Fruit fly (Drosophila melanogaster) whole organism, adult: ENCODE measurements around the gene COX5BL.
A peak's percentile ranks its signal among the peaks of the same experiment; 100 is the strongest.

Experiments
- CG11617 ChIP-seq: fragments of 200-800 bp; sonication (Bioruptor generic); optimal IDR thresholded peaks from 2 replicates; lab custom pipeline; 2017; ENCODE audit warnings: mild to moderate bottlenecking, missing biosample characterization, missing genetic modification reagents, missing genetic modification characterization
- CG12768 ChIP-seq: fragments of 200-800 bp; sonication (Bioruptor generic); optimal IDR thresholded peaks from 2 replicates; lab custom pipeline; 2017; ENCODE audit warnings: missing biosample characterization, missing genetic modification characterization, mild to moderate bottlenecking, moderate library complexity, missing genetic modification reagents
- CG14711 ChIP-seq: fragments of 200-800 bp; sonication (Bioruptor generic); optimal IDR thresholded peaks from 2 replicates; lab custom pipeline; 2018; ENCODE audit warnings: missing biosample characterization, mild to moderate bottlenecking, missing genetic modification characterization, moderate library complexity
- CG1620 ChIP-seq: fragments of 200-800 bp; sonication (Bioruptor generic); optimal IDR thresholded peaks from 2 replicates; lab custom pipeline; 2016; ENCODE audit warnings: missing biosample characterization, missing genetic modification characterization
- CG33017 ChIP-seq: fragments of 200-800 bp; sonication (Bioruptor generic); optimal IDR thresholded peaks from 2 replicates; lab custom pipeline; 2018; ENCODE audit warnings: missing biosample characterization, mild to moderate bottlenecking, missing genetic modification characterization, moderate library complexity
- CG5204 ChIP-seq: fragments of 200-800 bp; sonication (Bioruptor generic); optimal IDR thresholded peaks from 2 replicates; lab custom pipeline; 2016; ENCODE audit warnings: missing biosample characterization, missing genetic modification characterization
- CG7045 ChIP-seq: fragments of 200-800 bp; sonication (Bioruptor generic); optimal IDR thresholded peaks from 2 replicates; lab custom pipeline; 2017; ENCODE audit warnings: missing biosample characterization, mild to moderate bottlenecking, missing genetic modification characterization
- CG7101 ChIP-seq: fragments of 200-800 bp; sonication (Bioruptor generic); optimal IDR thresholded peaks from 2 replicates; lab custom pipeline; 2018; ENCODE audit warnings: missing biosample characterization, mild to moderate bottlenecking, missing genetic modification characterization, moderate library complexity
- Clk ChIP-seq: fragments of 200-800 bp; sonication (Bioruptor generic); optimal IDR thresholded peaks from 2 replicates; lab custom pipeline; 2017; ENCODE audit warnings: missing biosample characterization, missing genetic modification characterization
- Crg-1 ChIP-seq: fragments of 200-800 bp; sonication (Bioruptor generic); optimal IDR thresholded peaks from 2 replicates; lab custom pipeline; 2016; ENCODE audit warnings: missing biosample characterization, missing genetic modification characterization
- Hr96 ChIP-seq: fragments of 200-800 bp; sonication (Bioruptor generic); optimal IDR thresholded peaks from 2 replicates; lab custom pipeline; 2016; ENCODE audit warnings: missing biosample characterization, missing genetic modification characterization
- Mnt ChIP-seq: fragments of 200-800 bp; sonication (Bioruptor generic); optimal IDR thresholded peaks from 2 replicates; lab custom pipeline; 2016; ENCODE audit warnings: missing biosample characterization, mild to moderate bottlenecking, missing genetic modification characterization
- bab1 ChIP-seq: fragments of 200-800 bp; sonication (Bioruptor generic); optimal IDR thresholded peaks from 3 replicates; lab custom pipeline; 2019; ENCODE audit warnings: missing biosample characterization, mild to moderate bottlenecking, missing genetic modification characterization, moderate library complexity
- cic ChIP-seq: fragments of 200-800 bp; sonication (Bioruptor generic); optimal IDR thresholded peaks from 2 replicates; lab custom pipeline; 2017; ENCODE audit warnings: missing biosample characterization, mild to moderate bottlenecking, missing genetic modification characterization, moderate library complexity
- cnc ChIP-seq, 2 experiments: fragments of >200 bp; optimal IDR thresholded peaks; 2 replicates each; lab custom pipeline; 2017
- kay ChIP-seq: fragments of 200-800 bp; sonication (Bioruptor generic); peaks from one replicate; lab custom pipeline; 2016; ENCODE audit warnings: missing biosample characterization, missing genetic modification characterization, borderline replicate concordance
- ovo ChIP-seq: fragments of 200-800 bp; sonication (Bioruptor generic); optimal IDR thresholded peaks from 2 replicates; lab custom pipeline; 2016; ENCODE audit warnings: missing biosample characterization, missing genetic modification characterization
- pad ChIP-seq: fragments of 200-800 bp; sonication (Bioruptor generic); optimal IDR thresholded peaks from 3 replicates; lab custom pipeline; 2017; ENCODE audit warnings: missing biosample characterization, missing genetic modification characterization, mild to moderate bottlenecking, moderate library complexity, missing genetic modification reagents
- tj ChIP-seq: fragments of 200-800 bp; sonication (Bioruptor generic); optimal IDR thresholded peaks from 3 replicates; lab custom pipeline; 2017; ENCODE audit warnings: missing biosample characterization, mild to moderate bottlenecking, missing genetic modification characterization, moderate library complexity
- toe ChIP-seq: fragments of 200-800 bp; sonication (Bioruptor generic); optimal IDR thresholded peaks from 2 replicates; lab custom pipeline; 2016; ENCODE audit warnings: missing biosample characterization, missing genetic modification characterization

COX5BL gene

dm6 chr2L:6559131-6559530 is at the start of gene COX5BL:
Gene COX5BL, plus strand, starts transcription at chr2L:6559431.
- TF ChIP-seq CG12768 (GFP tag; lab: Kevin White, UChicago): no peak
- TF ChIP-seq ovo (GFP tag; lab: Kevin White, UChicago): no peak
- TF ChIP-seq CG1620: no peak
- TF ChIP-seq Hr96: no peak
- TF ChIP-seq CG11617: no peak
- TF ChIP-seq Clk (GFP tag; lab: Kevin White, UChicago): no peak
- no peak for TF ChIP-seq CG7101 (tag; lab: Kevin White, UChicago)
- TF ChIP-seq toe: no peak
- TF ChIP-seq CG5204: no peak
- TF ChIP-seq tj (GFP tag; lab: Kevin White, UChicago): no peak
- no peak for TF ChIP-seq cnc (optimal IDR thresholded peaks at IDR 0.05; lab: Kevin White, UChicago)
- TF ChIP-seq CG7045 (GFP tag; lab: Kevin White, UChicago): no peak
- no peak for TF ChIP-seq cic (GFP tag; lab: Kevin White, UChicago)
- no peak for TF ChIP-seq Crg-1 (GFP tag; lab: Kevin White, UChicago)

- TF ChIP-seq CG5204 (no peak), toe (no peak), CG14711 (tag; lab: Kevin White, UChicago) (no peak), cnc (optimal IDR thresholded peaks at IDR 0.05; lab: Kevin White, UChicago) (no peak), Hr96 (no peak), CG12768 (GFP tag; lab: Kevin White, UChicago) (peak; percentile 51)
Measured at dm6 chr2L:6513948-6514347, 45.3 kb upstream of the COX5BL start.

- TF ChIP-seq kay (no peak), Mnt (GFP tag; lab: Kevin White, UChicago) (no peak), bab1 (GFP tag; lab: Kevin White, UChicago) (peak; percentile 24), Crg-1 (GFP tag; lab: Kevin White, UChicago) (no peak), CG1620 (peak; percentile 26), pad (GFP tag; lab: Kevin White, UChicago) (no peak)
Measured at dm6 chr2L:6526996-6527395, 32.2 kb upstream of the COX5BL start.

- TF ChIP-seq CG7101 (tag; lab: Kevin White, UChicago) (no peak), pad (GFP tag; lab: Kevin White, UChicago) (no peak), toe (no peak), bab1 (GFP tag; lab: Kevin White, UChicago) (no peak), Crg-1 (GFP tag; lab: Kevin White, UChicago) (no peak), ovo (GFP tag; lab: Kevin White, UChicago) (no peak), kay (no peak), cic (GFP tag; lab: Kevin White, UChicago) (no peak), CG14711 (tag; lab: Kevin White, UChicago) (no peak), CG1620 (no peak), CG7045 (GFP tag; lab: Kevin White, UChicago) (no peak), CG12768 (GFP tag; lab: Kevin White, UChicago) (no peak), Clk (GFP tag; lab: Kevin White, UChicago) (no peak), Hr96 (no peak), CG11617 (no peak), tj (GFP tag; lab: Kevin White, UChicago) (no peak), cnc (optimal IDR thresholded peaks at IDR 0.05; lab: Kevin White, UChicago) (no peak), Mnt (GFP tag; lab: Kevin White, UChicago) (no peak)
Measured at dm6 chr2L:6530952-6531512, 28.2 kb upstream of the COX5BL start.

dm6 chr2L:6531985-6532699 is 27.1 kb upstream of the COX5BL start:
- TF ChIP-seq CG12768 (GFP tag; lab: Kevin White, UChicago) (no peak), cic (GFP tag; lab: Kevin White, UChicago) (no peak), Hr96 (no peak), bab1 (GFP tag; lab: Kevin White, UChicago) (no peak), cnc (optimal IDR thresholded peaks at IDR 0.05; lab: Kevin White, UChicago) (no peak), Crg-1 (GFP tag; lab: Kevin White, UChicago) (no peak)

dm6 chr2L:6532977-6533376 is 26.3 kb upstream of the COX5BL start:
- TF ChIP-seq cic (GFP tag; lab: Kevin White, UChicago) (no peak), tj (GFP tag; lab: Kevin White, UChicago) (peak; percentile 97), CG7101 (tag; lab: Kevin White, UChicago) (no peak)

dm6 chr2L:6533719-6534118 is 25.5 kb upstream of the COX5BL start:
- TF ChIP-seq Hr96 (no peak), toe (no peak), cnc (optimal IDR thresholded peaks at IDR 0.05; lab: Kevin White, UChicago) (no peak), CG1620 (no peak), CG5204 (no peak), tj (GFP tag; lab: Kevin White, UChicago) (no peak), CG14711 (tag; lab: Kevin White, UChicago) (no peak), Mnt (GFP tag; lab: Kevin White, UChicago) (no peak), pad (GFP tag; lab: Kevin White, UChicago) (no peak), CG7101 (tag; lab: Kevin White, UChicago) (no peak), CG11617 (no peak), CG33017 (no peak), cic (GFP tag; lab: Kevin White, UChicago) (no peak), CG12768 (GFP tag; lab: Kevin White, UChicago) (no peak), ovo (GFP tag; lab: Kevin White, UChicago) (no peak)
